Fruit fly (Drosophila melanogaster) whole organism, embryonic: ENCODE data around the gene CG8814.

Source experiments
- Ada2b ChIP-seq: fragments of 200-800 bp; sonication (Bioruptor generic); IDR thresholded peaks from 2 replicates; pipeline ENCODE4 v1.3.6; 2022; ENCODE audit warnings: missing biosample characterization, missing genetic modification characterization
- Adf1 ChIP-seq: fragments of 200-800 bp; sonication (Bioruptor generic); IDR thresholded peaks from 2 replicates; pipeline ENCODE4 v1.3.6; 2022; ENCODE audit warnings: missing biosample characterization, missing genetic modification characterization
- Atf6 ChIP-seq: fragments of 200-800 bp; sonication (Bioruptor generic); IDR thresholded peaks from 2 replicates; pipeline ENCODE4 v1.3.6; 2022; ENCODE audit warnings: missing biosample characterization, missing genetic modification characterization
- CG10321 ChIP-seq: fragments of 200-800 bp; sonication (Bioruptor generic); IDR thresholded peaks from 2 replicates; pipeline ENCODE4 v1.3.6; 2022; ENCODE audit warnings: missing biosample characterization, missing genetic modification characterization
- CG10366 ChIP-seq: fragments of 200-800 bp; sonication (Bioruptor generic); IDR thresholded peaks from 2 replicates; pipeline ENCODE4 v1.3.6; 2022; ENCODE audit warnings: missing biosample characterization, missing genetic modification characterization
- CG10462 ChIP-seq: fragments of 200-800 bp; sonication (Bioruptor generic); optimal IDR thresholded peaks from 2 replicates; lab custom pipeline; 2016; ENCODE audit warnings: missing biosample characterization, missing genetic modification characterization
- CG10543 ChIP-seq: fragments of 200-800 bp; sonication (Bioruptor generic); optimal IDR thresholded peaks from 3 replicates; lab custom pipeline; 2017; ENCODE audit warnings: missing biosample characterization, mild to moderate bottlenecking, missing genetic modification characterization, moderate library complexity
- CG11456 ChIP-seq: fragments of 200-800 bp; sonication (Bioruptor generic); IDR thresholded peaks from 3 replicates; pipeline ENCODE4 v1.3.6; 2022; ENCODE audit warnings: missing biosample characterization, missing genetic modification characterization
- CG12299 ChIP-seq: fragments of 200-800 bp; sonication (Bioruptor generic); optimal IDR thresholded peaks from 2 replicates; lab custom pipeline; 2018; ENCODE audit warnings: missing biosample characterization, mild to moderate bottlenecking, missing genetic modification characterization
- CG14710 ChIP-seq: fragments of 200-800 bp; sonication (Bioruptor generic); optimal IDR thresholded peaks from 3 replicates; lab custom pipeline; 2019; ENCODE audit warnings: missing biosample characterization, mild to moderate bottlenecking, missing genetic modification characterization, moderate library complexity
- CG1603 ChIP-seq: fragments of 200-800 bp; sonication (Bioruptor generic); optimal IDR thresholded peaks from 2 replicates; lab custom pipeline; 2019; ENCODE audit warnings: missing biosample characterization, mild to moderate bottlenecking, missing genetic modification characterization, moderate library complexity
- CG17802 ChIP-seq: fragments of 200-800 bp; sonication (Bioruptor generic); optimal IDR thresholded peaks from 2 replicates; lab custom pipeline; 2018; ENCODE audit warnings: missing biosample characterization, mild to moderate bottlenecking, missing genetic modification characterization, moderate library complexity
- CG18619 ChIP-seq: fragments of 200-800 bp; sonication (Bioruptor generic); optimal IDR thresholded peaks from 3 replicates; lab custom pipeline; 2017; ENCODE audit warnings: missing biosample characterization, mild to moderate bottlenecking, missing genetic modification characterization
- CG2678 ChIP-seq: fragments of 200-800 bp; sonication (Bioruptor generic); optimal IDR thresholded peaks from 3 replicates; lab custom pipeline; 2019; ENCODE audit warnings: missing biosample characterization, mild to moderate bottlenecking, missing genetic modification characterization, moderate library complexity
- CG2875 ChIP-seq: fragments of 200-800 bp; sonication (Bioruptor generic); optimal IDR thresholded peaks from 2 replicates; lab custom pipeline; 2017; ENCODE audit warnings: missing biosample characterization, mild to moderate bottlenecking, missing genetic modification characterization, missing genetic modification reagents
- CG3065 ChIP-seq: fragments of 200-800 bp; sonication (Bioruptor generic); optimal IDR thresholded peaks from 2 replicates; lab custom pipeline; 2016; ENCODE audit warnings: missing biosample characterization, missing genetic modification characterization
- CG31224 ChIP-seq: fragments of 200-800 bp; sonication (Bioruptor generic); IDR thresholded peaks from 2 replicates; pipeline ENCODE4 v1.3.6; 2022; ENCODE audit warnings: missing biosample characterization, missing genetic modification characterization
- CG32772 ChIP-seq: fragments of 200-800 bp; sonication (Bioruptor generic); IDR thresholded peaks from 2 replicates; pipeline ENCODE4 v1.3.6; 2022; ENCODE audit warnings: missing biosample characterization, missing genetic modification characterization
- CG3847 ChIP-seq: fragments of 200-800 bp; sonication (Bioruptor generic); IDR thresholded peaks from 2 replicates; pipeline ENCODE4 v1.3.6; 2022; ENCODE audit warnings: missing biosample characterization, missing genetic modification characterization
- CG42726 ChIP-seq: fragments of 200-800 bp; sonication (Bioruptor generic); IDR thresholded peaks from 2 replicates; pipeline ENCODE4 v1.3.6; 2022; ENCODE audit warnings: missing biosample characterization, missing genetic modification characterization; ENCODE audit not compliant: partially characterized antibody
- CG4707 ChIP-seq: fragments of 200-800 bp; sonication (Bioruptor generic); optimal IDR thresholded peaks from 2 replicates; lab custom pipeline; 2018; ENCODE audit warnings: missing biosample characterization, mild to moderate bottlenecking, missing genetic modification characterization, moderate library complexity
- CG7839 ChIP-seq: fragments of 200-800 bp; sonication (Bioruptor generic); optimal IDR thresholded peaks from 3 replicates; lab custom pipeline; 2018; ENCODE audit warnings: missing biosample characterization, mild to moderate bottlenecking, missing genetic modification characterization, moderate library complexity
- CG8388 ChIP-seq: fragments of 200-800 bp; sonication (Bioruptor generic); optimal IDR thresholded peaks from 2 replicates; lab custom pipeline; 2019; ENCODE audit warnings: missing biosample characterization, mild to moderate bottlenecking, missing genetic modification characterization, moderate library complexity
- CG8924 ChIP-seq: fragments of 200-800 bp; optimal IDR thresholded peaks from 3 replicates; lab custom pipeline; 2019; ENCODE audit warnings: missing biosample characterization, mild to moderate bottlenecking, missing genetic modification characterization, moderate library complexity
- CG9437 ChIP-seq: fragments of 200-800 bp; sonication (Bioruptor generic); optimal IDR thresholded peaks from 2 replicates; lab custom pipeline; 2018; ENCODE audit warnings: missing biosample characterization, mild to moderate bottlenecking, missing genetic modification characterization
- Chrac-16 ChIP-seq: fragments of 200-800 bp; sonication (Bioruptor generic); optimal IDR thresholded peaks from 3 replicates; lab custom pipeline; 2016; ENCODE audit warnings: missing biosample characterization, missing genetic modification characterization
- Dek ChIP-seq: fragments of 200-800 bp; sonication (Bioruptor generic); optimal IDR thresholded peaks from 3 replicates; lab custom pipeline; 2019; ENCODE audit warnings: missing biosample characterization, mild to moderate bottlenecking, missing genetic modification characterization, moderate library complexity
- Doc2 ChIP-seq: fragments of 200-800 bp; sonication (Bioruptor generic); IDR thresholded peaks from 2 replicates; pipeline ENCODE4 v1.3.6; 2022; ENCODE audit warnings: missing biosample characterization, missing genetic modification characterization
- Fer3 ChIP-seq: fragments of 200-800 bp; sonication (Bioruptor generic); optimal IDR thresholded peaks from 2 replicates; lab custom pipeline; 2018; ENCODE audit warnings: missing biosample characterization, mild to moderate bottlenecking, missing genetic modification characterization, moderate library complexity
- Gug ChIP-seq: fragments of 200-800 bp; sonication (Bioruptor generic); IDR thresholded peaks from 4 replicates; pipeline ENCODE4 v1.3.6; 2022; ENCODE audit warnings: missing biosample characterization, missing genetic modification characterization
- HmgZ ChIP-seq: fragments of 200-800 bp; sonication (Bioruptor generic); optimal IDR thresholded peaks from 2 replicates; lab custom pipeline; 2018; ENCODE audit warnings: missing biosample characterization, mild to moderate bottlenecking, missing genetic modification characterization
- Mad ChIP-seq: fragments of 200-800 bp; sonication (Bioruptor generic); optimal IDR thresholded peaks from 2 replicates; lab custom pipeline; 2016; ENCODE audit warnings: missing biosample characterization, missing genetic modification characterization
- Nf-YB ChIP-seq: fragments of 200-800 bp; sonication (Bioruptor generic); optimal IDR thresholded peaks from 3 replicates; lab custom pipeline; 2019; ENCODE audit warnings: missing biosample characterization, mild to moderate bottlenecking, missing genetic modification characterization, moderate library complexity
- Optix ChIP-seq: fragments of 200-800 bp; sonication (Bioruptor generic); IDR thresholded peaks from 3 replicates; pipeline ENCODE4 v1.3.6; 2022; ENCODE audit warnings: missing biosample characterization, missing genetic modification characterization
- Ptx1 ChIP-seq: fragments of 200-800 bp; sonication (Bioruptor generic); IDR thresholded peaks from 2 replicates; pipeline ENCODE4 v1.3.6; 2022; ENCODE audit warnings: missing biosample characterization, missing genetic modification characterization
- bowl ChIP-seq: fragments of 200-800 bp; sonication (Bioruptor generic); IDR thresholded peaks from 2 replicates; pipeline ENCODE4 v1.3.6; 2022; ENCODE audit warnings: missing biosample characterization, missing genetic modification characterization
- cas ChIP-seq: fragments of 200-800 bp; sonication (Bioruptor generic); IDR thresholded peaks from 2 replicates; pipeline ENCODE4 v1.3.6; 2022; ENCODE audit warnings: missing biosample characterization, missing genetic modification characterization
- chm ChIP-seq: fragments of 200-800 bp; sonication (Bioruptor generic); IDR thresholded peaks from 2 replicates; pipeline ENCODE4 v1.3.6; 2022; ENCODE audit warnings: missing biosample characterization, missing genetic modification characterization
- ems ChIP-seq: fragments of 200-800 bp; sonication (Bioruptor generic); optimal IDR thresholded peaks from 3 replicates; lab custom pipeline; 2016; ENCODE audit warnings: missing biosample characterization, missing genetic modification characterization
- fd64A ChIP-seq: fragments of 200-800 bp; sonication (Bioruptor generic); optimal IDR thresholded peaks from 3 replicates; lab custom pipeline; 2018; ENCODE audit warnings: missing biosample characterization, mild to moderate bottlenecking, missing genetic modification characterization
- ftz-f1 ChIP-seq: fragments of 200-800 bp; sonication (Bioruptor generic); optimal IDR thresholded peaks from 2 replicates; lab custom pipeline; 2016; ENCODE audit warnings: missing biosample characterization, missing genetic modification characterization
- oc ChIP-seq: fragments of 200-800 bp; sonication (Bioruptor generic); optimal IDR thresholded peaks from 2 replicates; lab custom pipeline; 2018; ENCODE audit warnings: missing biosample characterization, mild to moderate bottlenecking, missing genetic modification characterization, moderate library complexity
- pho ChIP-seq: fragments of 200-800 bp; sonication (Bioruptor generic); optimal IDR thresholded peaks from 2 replicates; lab custom pipeline; 2016; ENCODE audit warnings: missing biosample characterization, missing genetic modification characterization
- sisA ChIP-seq: fragments of 200-800 bp; sonication (Bioruptor generic); IDR thresholded peaks from 2 replicates; pipeline ENCODE4 v1.3.6; 2022; ENCODE audit warnings: missing biosample characterization, missing genetic modification characterization
- so ChIP-seq: fragments of 200-800 bp; sonication (Bioruptor generic); IDR thresholded peaks from 3 replicates; pipeline ENCODE4 v1.3.6; 2022; ENCODE audit warnings: missing biosample characterization, missing genetic modification characterization
- tin ChIP-seq: fragments of 200-800 bp; sonication (Bioruptor generic); optimal IDR thresholded peaks from 3 replicates; lab custom pipeline; 2016; ENCODE audit warnings: missing biosample characterization, missing genetic modification characterization
- vvl ChIP-seq: fragments of 200-800 bp; sonication (Bioruptor generic); IDR thresholded peaks from 2 replicates; pipeline ENCODE4 v1.3.6; 2022; ENCODE audit warnings: missing biosample characterization, missing genetic modification characterization
- wek ChIP-seq: fragments of 200-800 bp; sonication (Bioruptor generic); optimal IDR thresholded peaks from 3 replicates; lab custom pipeline; 2018; ENCODE audit warnings: missing biosample characterization, mild to moderate bottlenecking, missing genetic modification characterization, moderate library complexity
- z ChIP-seq: fragments of 200-800 bp; sonication (Bioruptor generic); IDR thresholded peaks from 3 replicates; pipeline ENCODE4 v1.3.6; 2022; ENCODE audit warnings: missing biosample characterization, missing genetic modification characterization
- zf30C ChIP-seq: fragments of 200-800 bp; sonication (Bioruptor generic); optimal IDR thresholded peaks from 3 replicates; lab custom pipeline; 2018; ENCODE audit warnings: missing biosample characterization, mild to moderate bottlenecking, missing genetic modification characterization

CG8814 gene

DNA sequence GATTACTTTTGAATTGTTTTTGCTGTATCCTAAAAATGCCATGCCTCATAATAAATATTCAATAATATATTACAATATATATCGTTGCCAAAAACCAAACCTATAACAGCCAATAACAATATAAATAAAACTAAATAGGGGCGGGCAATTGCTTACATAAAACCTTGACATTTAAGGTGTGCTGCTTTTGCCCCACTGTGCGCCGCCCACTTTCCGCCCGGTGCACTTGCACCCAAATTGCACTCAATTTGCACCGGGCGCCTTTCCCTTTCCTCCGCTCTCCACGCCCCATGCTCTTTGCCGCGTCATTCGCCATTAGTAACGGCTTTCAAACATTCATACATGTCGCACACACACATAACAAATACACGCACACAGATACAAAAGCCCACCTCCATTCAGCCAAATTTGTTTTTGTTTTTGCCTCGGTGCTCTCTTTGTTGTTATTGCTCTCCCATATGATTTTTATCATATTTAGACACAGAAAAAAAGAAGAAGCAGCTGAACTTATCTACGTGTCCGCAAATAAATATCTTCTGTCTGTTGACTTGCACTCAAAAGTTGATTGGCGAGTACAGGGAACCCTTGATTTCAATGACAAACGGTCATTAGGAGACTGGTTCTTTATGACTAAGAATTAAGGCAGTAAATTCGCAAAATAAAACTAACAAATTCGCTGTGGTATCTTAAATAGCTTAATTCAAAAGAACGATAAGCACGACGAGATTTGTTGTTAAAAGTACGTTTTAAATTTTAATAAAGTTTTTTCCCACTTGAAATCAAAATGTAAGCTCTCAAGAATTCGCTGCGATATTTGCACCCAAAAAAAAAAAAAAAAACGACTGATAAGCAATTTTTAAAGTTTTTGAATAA is 16.6 kb upstream of the CG8814 start (continued):
- TF ChIP-seq CG1603 (tag; lab: Kevin White, UChicago) (no peak), CG7839 (tag; lab: Kevin White, UChicago) (peak; percentile 17), Atf6 (GFP tag; lab: Robert Waterston, UW) (no peak), HmgZ (tag; lab: Kevin White, UChicago) (no peak), CG12299 (tag; lab: Kevin White, UChicago) (no peak), CG9437 (GFP tag; lab: Kevin White, UChicago) (no peak), Nf-YB (no peak), so (GFP tag; lab: Robert Waterston, UW) (peak; percentile 48; the same call in 1 of the 3 replicates), CG4707 (no peak), wek (GFP tag; lab: Kevin White, UChicago) (no peak), CG8388 (GFP tag; lab: Kevin White, UChicago) (no peak), CG10543 (GFP tag; lab: Kevin White, UChicago) (peak; percentile 53), sisA (no peak), CG3847 (GFP tag; lab: Robert Waterston, UW) (no peak), Ptx1 (GFP tag; lab: Robert Waterston, UW) (peak; percentile 30; the same call in 1 of the 2 replicates), chm (GFP tag; lab: Robert Waterston, UW) (no peak), Gug (GFP tag; lab: Robert Waterston, UW) (no peak), CG31224 (GFP tag; lab: Robert Waterston, UW) (no peak), zf30C (GFP tag; lab: Kevin White, UChicago) (no peak), CG2875 (GFP tag; lab: Kevin White, UChicago) (no peak), CG32772 (GFP tag; lab: Robert Waterston, UW) (no peak), CG10366 (GFP tag; lab: Robert Waterston, UW) (no peak), CG3065 (GFP tag; lab: Kevin White, UChicago) (no peak), Fer3 (peak; percentile 16), Doc2 (GFP tag; lab: Robert Waterston, UW) (no peak), CG10462 (no peak), CG18619 (GFP tag; lab: Kevin White, UChicago) (no peak), ems (GFP tag; lab: Kevin White, UChicago) (no peak), tin (GFP tag; lab: Kevin White, UChicago) (peak; percentile 7), Dek (peak; percentile 11), fd64A (no peak), CG8924 (tag; lab: Kevin White, UChicago) (peak; percentile 24), CG14710 (tag; lab: Kevin White, UChicago) (no peak), CG10321 (0 out of 2 replicates have a peak, but pooled peaks have one; percentile 16), Optix (GFP tag; lab: Robert Waterston, UW) (no peak), Adf1 (GFP tag; lab: Robert Waterston, UW) (no peak), ftz-f1 (GFP tag; lab: Kevin White, UChicago) (no peak), cas (GFP tag; lab: Robert Waterston, UW) (no peak), Ada2b (GFP tag; lab: Robert Waterston, UW) (no peak), CG2678 (peak; percentile 36), CG17802 (tag; lab: Kevin White, UChicago) (no peak), pho (GFP tag; lab: Kevin White, UChicago) (peak; percentile 33), z (GFP tag; lab: Robert Waterston, UW) (peak; percentile 78), CG42726 (GFP tag; lab: Robert Waterston, UW) (0 out of 2 replicates have a peak, but pooled peaks have one; percentile 18), oc (tag; lab: Kevin White, UChicago) (no peak), CG11456 (GFP tag; lab: Robert Waterston, UW) (no peak), bowl (GFP tag; lab: Robert Waterston, UW) (0 out of 2 replicates have a peak, but pooled peaks have one; percentile 37), vvl (no peak), Chrac-16 (GFP tag; lab: Kevin White, UChicago) (no peak), Mad (GFP tag; lab: Kevin White, UChicago) (no peak)
